Fruit fly (Drosophila melanogaster) whole organism, embryonic: ENCODE results near the gene Cpr65Av.

Experiments used
- BEAF-32 ChIP-seq: fragments of 200-800 bp; sonication (Bioruptor generic); optimal IDR thresholded peaks from 3 replicates; lab custom pipeline; 2017; ENCODE audit warnings: missing biosample characterization, missing genetic modification characterization, mild to moderate bottlenecking, moderate library complexity, missing genetic modification reagents
- CG10209 ChIP-seq: fragments of 200-800 bp; sonication (Bioruptor generic); optimal IDR thresholded peaks from 3 replicates; lab custom pipeline; 2017; ENCODE audit warnings: missing biosample characterization, mild to moderate bottlenecking, missing genetic modification characterization, missing genetic modification reagents
- CG10366 ChIP-seq: fragments of 200-800 bp; sonication (Bioruptor generic); IDR thresholded peaks from 2 replicates; pipeline ENCODE4 v1.3.6; 2022; ENCODE audit warnings: missing biosample characterization, missing genetic modification characterization
- CG10565 ChIP-seq: fragments of 200-800 bp; sonication (Bioruptor generic); optimal IDR thresholded peaks from 3 replicates; lab custom pipeline; 2016; ENCODE audit warnings: missing biosample characterization, mild to moderate bottlenecking, missing genetic modification characterization
- CG11247 ChIP-seq: fragments of 200-800 bp; sonication (Bioruptor generic); IDR thresholded peaks from 2 replicates; pipeline ENCODE4 v1.3.6; 2022; ENCODE audit warnings: missing biosample characterization, missing genetic modification characterization
- CG12155 ChIP-seq: fragments of 200-800 bp; sonication (Bioruptor generic); optimal IDR thresholded peaks from 3 replicates; lab custom pipeline; 2016; ENCODE audit warnings: missing biosample characterization, missing genetic modification characterization
- CG14050 ChIP-seq: fragments of 200-800 bp; sonication (Bioruptor generic); IDR thresholded peaks from 3 replicates; pipeline ENCODE4 v1.3.6; 2022; ENCODE audit warnings: missing biosample characterization, missing genetic modification characterization
- CG15479 ChIP-seq: fragments of 200-800 bp; sonication (Bioruptor generic); optimal IDR thresholded peaks from 3 replicates; lab custom pipeline; 2019; ENCODE audit warnings: missing biosample characterization, mild to moderate bottlenecking, missing genetic modification characterization, moderate library complexity
- CG1647 ChIP-seq: fragments of 200-800 bp; sonication (Bioruptor generic); optimal IDR thresholded peaks from 3 replicates; lab custom pipeline; 2016; ENCODE audit warnings: missing biosample characterization, missing genetic modification characterization
- CG16779 ChIP-seq: fragments of 200-800 bp; sonication (Bioruptor generic); IDR thresholded peaks from 2 replicates; pipeline ENCODE4 v1.3.6; 2022; ENCODE audit warnings: missing biosample characterization, missing genetic modification characterization
- CG16815 ChIP-seq: fragments of 200-800 bp; sonication (Bioruptor generic); optimal IDR thresholded peaks from 3 replicates; lab custom pipeline; 2017; ENCODE audit warnings: missing biosample characterization, mild to moderate bottlenecking, missing genetic modification characterization
- CG17328 ChIP-seq: fragments of 200-800 bp; sonication (Bioruptor generic); IDR thresholded peaks from 2 replicates; pipeline ENCODE4 v1.3.6; 2022; ENCODE audit warnings: missing biosample characterization, missing genetic modification characterization
- CG17568 ChIP-seq: fragments of 200-800 bp; sonication (Bioruptor generic); optimal IDR thresholded peaks from 2 replicates; lab custom pipeline; 2018; ENCODE audit warnings: missing biosample characterization, mild to moderate bottlenecking, missing genetic modification characterization, moderate library complexity
- CG17912 ChIP-seq: fragments of 200-800 bp; sonication (Bioruptor generic); optimal IDR thresholded peaks from 2 replicates; lab custom pipeline; 2018; ENCODE audit warnings: missing biosample characterization, mild to moderate bottlenecking, missing genetic modification characterization
- CG18262 ChIP-seq: fragments of 200-800 bp; optimal IDR thresholded peaks from 3 replicates; lab custom pipeline; 2019; ENCODE audit warnings: missing biosample characterization, mild to moderate bottlenecking, missing genetic modification characterization, moderate library complexity
- CG3065 ChIP-seq: fragments of 200-800 bp; sonication (Bioruptor generic); optimal IDR thresholded peaks from 2 replicates; lab custom pipeline; 2016; ENCODE audit warnings: missing biosample characterization, missing genetic modification characterization
- CG32767 ChIP-seq: fragments of 200-800 bp; sonication (Bioruptor generic); IDR thresholded peaks from 2 replicates; pipeline ENCODE4 v1.3.6; 2022; ENCODE audit warnings: missing biosample characterization, missing genetic modification characterization
- CG3726 ChIP-seq: fragments of 200-800 bp; sonication (Bioruptor generic); IDR thresholded peaks from 3 replicates; pipeline ENCODE4, ENCODE4 v1.3.6; 2022; ENCODE audit warnings: missing biosample characterization, missing genetic modification characterization
- CG3838 ChIP-seq: fragments of 200-800 bp; sonication (Bioruptor generic); optimal IDR thresholded peaks from 3 replicates; lab custom pipeline; 2016; ENCODE audit warnings: missing biosample characterization, missing genetic modification characterization
- CG6813 ChIP-seq: fragments of 200-800 bp; sonication (Bioruptor generic); optimal IDR thresholded peaks from 2 replicates; lab custom pipeline; 2017; ENCODE audit warnings: missing biosample characterization, missing genetic modification characterization, mild to moderate bottlenecking, moderate library complexity, missing genetic modification reagents
- CG7357 ChIP-seq: fragments of 200-800 bp; sonication (Bioruptor generic); IDR thresholded peaks from 3 replicates; pipeline ENCODE4 v1.3.6; 2022; ENCODE audit warnings: missing biosample characterization, missing genetic modification characterization
- CG9876 ChIP-seq: fragments of 200-800 bp; sonication (Bioruptor generic); optimal IDR thresholded peaks from 2 replicates; lab custom pipeline; 2016; ENCODE audit warnings: missing biosample characterization, missing genetic modification characterization
- D19B ChIP-seq: fragments of 200-800 bp; sonication (Bioruptor generic); optimal IDR thresholded peaks from 2 replicates; lab custom pipeline; 2017; ENCODE audit warnings: missing biosample characterization, mild to moderate bottlenecking, missing genetic modification characterization
- Deaf1 ChIP-seq: fragments of 200-800 bp; optimal IDR thresholded peaks from 3 replicates; lab custom pipeline; 2019; ENCODE audit warnings: missing biosample characterization, mild to moderate bottlenecking, missing genetic modification characterization, moderate library complexity
- Gug ChIP-seq: fragments of 200-800 bp; sonication (Bioruptor generic); IDR thresholded peaks from 4 replicates; pipeline ENCODE4 v1.3.6; 2022; ENCODE audit warnings: missing biosample characterization, missing genetic modification characterization
- NC2α ChIP-seq: fragments of 200-800 bp; sonication (Bioruptor generic); optimal IDR thresholded peaks from 2 replicates; lab custom pipeline; 2016; ENCODE audit warnings: missing biosample characterization, missing genetic modification characterization
- NC2β ChIP-seq: fragments of 200-800 bp; sonication (Bioruptor generic); optimal IDR thresholded peaks from 2 replicates; lab custom pipeline; 2016; ENCODE audit warnings: missing biosample characterization, missing genetic modification characterization
- Taf1 ChIP-seq: fragments of 200-800 bp; sonication (Bioruptor generic); IDR thresholded peaks from 2 replicates; pipeline ENCODE4 v1.3.6; 2022; ENCODE audit warnings: missing biosample characterization, missing genetic modification characterization
- amos ChIP-seq: fragments of 200-800 bp; sonication (Bioruptor generic); IDR thresholded peaks from 2 replicates; pipeline ENCODE4 v1.3.6; 2022; ENCODE audit warnings: missing biosample characterization, missing genetic modification characterization; ENCODE audit not compliant: partially characterized antibody
- cato ChIP-seq: fragments of 200-800 bp; sonication (Bioruptor generic); optimal IDR thresholded peaks from 2 replicates; lab custom pipeline; 2016; ENCODE audit warnings: missing biosample characterization, missing genetic modification characterization, borderline replicate concordance
- chinmo ChIP-seq: fragments of 200-800 bp; sonication (Bioruptor generic); IDR thresholded peaks from 4 replicates; pipeline ENCODE4 v1.3.6; 2022; ENCODE audit warnings: missing biosample characterization, missing genetic modification characterization; ENCODE audit not compliant: partially characterized antibody
- ci ChIP-seq: fragments of 200-800 bp; sonication (Bioruptor generic); IDR thresholded peaks from 3 replicates; pipeline ENCODE4 v1.3.6; 2022; ENCODE audit warnings: missing biosample characterization, missing genetic modification characterization
- da ChIP-seq: fragments of 200-800 bp; sonication (Bioruptor generic); optimal IDR thresholded peaks from 2 replicates; lab custom pipeline; 2016; ENCODE audit warnings: missing biosample characterization, missing genetic modification characterization
- dati ChIP-seq: fragments of 200-800 bp; sonication (Bioruptor generic); IDR thresholded peaks from 2 replicates; pipeline ENCODE4 v1.3.6; 2022; ENCODE audit warnings: missing biosample characterization, missing genetic modification characterization
- dysf ChIP-seq: fragments of 200-800 bp; sonication (Bioruptor generic); IDR thresholded peaks from 3 replicates; pipeline ENCODE4 v1.3.6; 2022; ENCODE audit warnings: missing biosample characterization, missing genetic modification characterization
- fd3F ChIP-seq: fragments of 200-800 bp; sonication (Bioruptor generic); optimal IDR thresholded peaks from 2 replicates; lab custom pipeline; 2018; ENCODE audit warnings: missing biosample characterization, mild to moderate bottlenecking, missing genetic modification characterization, moderate library complexity
- gro ChIP-seq: fragments of 200-800 bp; sonication (Bioruptor generic); optimal IDR thresholded peaks from 2 replicates; lab custom pipeline; 2016; ENCODE audit warnings: missing biosample characterization, missing genetic modification characterization
- ham ChIP-seq: fragments of 200-800 bp; sonication (Bioruptor generic); IDR thresholded peaks from 2 replicates; pipeline ENCODE4 v1.3.6; 2022; ENCODE audit warnings: missing biosample characterization, missing genetic modification characterization
- hth ChIP-seq: fragments of >200 bp; optimal IDR thresholded peaks from 2 replicates; lab custom pipeline; 2017; ENCODE audit warnings: inconsistent platforms
- ken ChIP-seq: fragments of 200-800 bp; sonication (Bioruptor generic); IDR thresholded peaks from 3 replicates; pipeline ENCODE4 v1.3.6; 2022; ENCODE audit warnings: missing biosample characterization, missing genetic modification characterization
- lab ChIP-seq: fragments of 200-800 bp; sonication (Bioruptor generic); optimal IDR thresholded peaks from 3 replicates; lab custom pipeline; 2017; ENCODE audit warnings: missing biosample characterization, missing genetic modification characterization, mild to moderate bottlenecking, moderate library complexity, missing genetic modification reagents
- scrt ChIP-seq: fragments of 200-800 bp; sonication (Bioruptor generic); optimal IDR thresholded peaks from 2 replicates; lab custom pipeline; 2018; ENCODE audit warnings: missing biosample characterization, mild to moderate bottlenecking, missing genetic modification characterization, moderate library complexity
- seq ChIP-seq: fragments of 200-800 bp; sonication (Bioruptor generic); IDR thresholded peaks from 2 replicates; pipeline ENCODE4 v1.3.6; 2022; ENCODE audit warnings: missing biosample characterization, missing genetic modification characterization
- sim ChIP-seq: fragments of 200-800 bp; sonication (Bioruptor generic); IDR thresholded peaks from 2 replicates; pipeline ENCODE4 v1.3.6; 2022; ENCODE audit warnings: missing biosample characterization, missing genetic modification characterization
- sima ChIP-seq: fragments of 200-800 bp; sonication (Bioruptor generic); optimal IDR thresholded peaks from 2 replicates; lab custom pipeline; 2016; ENCODE audit warnings: missing biosample characterization, missing genetic modification characterization
- stc ChIP-seq: fragments of 200-800 bp; sonication (Bioruptor generic); IDR thresholded peaks from 2 replicates; pipeline ENCODE4 v1.3.6; 2022; ENCODE audit warnings: missing biosample characterization, missing genetic modification characterization
- tna ChIP-seq: fragments of 200-800 bp; sonication (Bioruptor generic); IDR thresholded peaks from 2 replicates; pipeline ENCODE4 v1.3.6; 2022; ENCODE audit warnings: missing biosample characterization, missing genetic modification characterization; ENCODE audit not compliant: partially characterized antibody
- vnd ChIP-seq: fragments of 200-800 bp; sonication (Bioruptor generic); IDR thresholded peaks from 3 replicates; pipeline ENCODE4 v1.3.6; 2022; ENCODE audit warnings: missing biosample characterization, missing genetic modification characterization; ENCODE audit not compliant: partially characterized antibody
- wor ChIP-seq: fragments of 200-800 bp; sonication (Bioruptor generic); IDR thresholded peaks from 2 replicates; pipeline ENCODE4 v1.3.6; 2022; ENCODE audit warnings: missing biosample characterization, missing genetic modification characterization

Gene Cpr65Av

dm6 chr3L:6124616-6125408 is 15.0 kb downstream of the Cpr65Av start (continued):
- TF ChIP-seq fd3F (GFP tag; lab: Kevin White, UChicago) = no peak
- peak; percentile 57 for TF ChIP-seq D19B (GFP tag; lab: Kevin White, UChicago)
- TF ChIP-seq CG14050 (GFP tag; lab: Robert Waterston, UW) = peak; percentile 79
- peak; percentile 24 for TF ChIP-seq CG10565 (GFP tag; lab: Kevin White, UChicago)
- no peak for TF ChIP-seq amos (GFP tag; lab: Robert Waterston, UW)
- peak; percentile 79 for TF ChIP-seq CG11247 (GFP tag; lab: Robert Waterston, UW)
- TF ChIP-seq CG16815 = peak; percentile 17
- TF ChIP-seq CG3838 (GFP tag; lab: Kevin White, UChicago) = peak; percentile 4
- TF ChIP-seq CG12155 = peak; percentile 59
- peak; percentile 94 for TF ChIP-seq lab (GFP tag; lab: Kevin White, UChicago)
- peak; percentile 79 for TF ChIP-seq seq
- TF ChIP-seq CG3065 (GFP tag; lab: Kevin White, UChicago) = no peak
- peak; percentile 88 for TF ChIP-seq CG7357 (GFP tag; lab: Robert Waterston, UW)
- TF ChIP-seq CG10209 (GFP tag; lab: Kevin White, UChicago) = peak; percentile 73
- peak; percentile 82 for TF ChIP-seq sim (GFP tag; lab: Robert Waterston, UW)
- peak; percentile 3 for TF ChIP-seq Deaf1 (tag; lab: Kevin White, UChicago)
- TF ChIP-seq scrt = peak; percentile 76
- peak; percentile 28 for TF ChIP-seq BEAF-32 (GFP tag; lab: Kevin White, UChicago)
- TF ChIP-seq wor (GFP tag; lab: Robert Waterston, UW) = peak; percentile 18; the same call in 1 of the 2 replicates
- TF ChIP-seq CG9876 (GFP tag; lab: Kevin White, UChicago) = peak; percentile 16
- TF ChIP-seq ci = peak; percentile 98
- TF ChIP-seq chinmo (GFP tag; lab: Robert Waterston, UW) = no peak
- TF ChIP-seq CG17568 (GFP tag; lab: Kevin White, UChicago) = peak; percentile 79
- TF ChIP-seq stc (GFP tag; lab: Robert Waterston, UW) = peak; percentile 89
- peak; percentile 79; the same call in 2 of the 3 replicates for TF ChIP-seq dysf (GFP tag; lab: Robert Waterston, UW)
- peak; percentile 45 for TF ChIP-seq CG1647 (GFP tag; lab: Kevin White, UChicago)
- no peak for TF ChIP-seq CG15479 (GFP tag; lab: Kevin White, UChicago)
- no peak for TF ChIP-seq hth (lab: Kevin White, UChicago)
- TF ChIP-seq vnd (GFP tag; lab: Robert Waterston, UW) = no peak
- peak; percentile 43 for TF ChIP-seq da (GFP tag; lab: Kevin White, UChicago)
- TF ChIP-seq CG32767 (GFP tag; lab: Robert Waterston, UW) = peak; percentile 70; the same call in 1 of the 2 replicates
- peak; percentile 90 for TF ChIP-seq CG17912
- TF ChIP-seq NC2α (GFP tag; lab: Kevin White, UChicago) = peak; percentile 23
- TF ChIP-seq ham (GFP tag; lab: Robert Waterston, UW) = no peak
- TF ChIP-seq CG17328 (GFP tag; lab: Robert Waterston, UW) = peak; percentile 89
- TF ChIP-seq NC2β = peak; percentile 50
- TF ChIP-seq Taf1 (GFP tag; lab: Robert Waterston, UW) = peak; percentile 42
- TF ChIP-seq tna (GFP tag; lab: Robert Waterston, UW) = no peak
- peak; percentile 20; the same call in 1 of the 4 replicates for TF ChIP-seq Gug (GFP tag; lab: Robert Waterston, UW)
- peak; percentile 90 for TF ChIP-seq CG6813 (GFP tag; lab: Kevin White, UChicago)
- TF ChIP-seq CG18262 (tag; lab: Kevin White, UChicago) = peak; percentile 64
- 0 out of 3 replicates have a peak, but pooled peaks have one; percentile 43 for TF ChIP-seq CG3726 (GFP tag; lab: Robert Waterston, UW)
- TF ChIP-seq CG16779 (GFP tag; lab: Robert Waterston, UW) = 0 out of 2 replicates have a peak, but pooled peaks have one; percentile 39
- TF ChIP-seq dati (GFP tag; lab: Robert Waterston, UW) = peak; percentile 83
- peak; percentile 54 for TF ChIP-seq sima (GFP tag; lab: Kevin White, UChicago)
- no peak for TF ChIP-seq gro (GFP tag; lab: Kevin White, UChicago)
- peak; percentile 72 for TF ChIP-seq CG10366 (GFP tag; lab: Robert Waterston, UW)
- TF ChIP-seq cato (GFP tag; lab: Kevin White, UChicago) = no peak
- TF ChIP-seq ken (GFP tag; lab: Robert Waterston, UW) = peak; percentile 82
